Worm (Caenorhabditis elegans): ENCODE data around the gene ZK1128.1.

Gene ZK1128.1

ce11 chrIII:10153003-10153402 lies 38.4 kb upstream of the ZK1128.1 start:
- peak; percentile 48; the same call in 1 of the 2 replicates for TF ChIP-seq K11D2.4 (GFP tag; IDR thresholded peaks at IDR 0.05)
- TF ChIP-seq ceh-27 (GFP tag; optimal IDR thresholded peaks at IDR 0.05), result peak; percentile 2
- 0 out of 2 replicates have a peak, but pooled peaks have one; percentile 7 for TF ChIP-seq let-526 (GFP tag; IDR thresholded peaks at IDR 0.05)
- peak; percentile 34; the same call in 1 of the 2 replicates for TF ChIP-seq hmg-1.2 (GFP tag; IDR thresholded peaks at IDR 0.05)
- no peak for TF ChIP-seq F52B5.7 (tag; optimal IDR thresholded peaks at IDR 0.05)
- TF ChIP-seq rcor-1 (GFP tag; IDR thresholded peaks at IDR 0.05), result 0 out of 2 replicates have a peak, but pooled peaks have one; percentile 8
- TF ChIP-seq lin-35 (GFP tag; optimal IDR thresholded peaks at IDR 0.05), result peak in 1 of 3 experiments; percentile 27
- no peak for TF ChIP-seq F33H1.4 (GFP tag; IDR thresholded peaks at IDR 0.05)
- TF ChIP-seq ceh-91 (GFP tag; IDR thresholded peaks at IDR 0.05), result no peak
- no peak for TF ChIP-seq egl-18 (GFP tag; IDR thresholded peaks at IDR 0.05)
- no peak for TF ChIP-seq snpc-1.3 (tag; optimal IDR thresholded peaks at IDR 0.05; ENCODE audit: insufficient read depth)
- TF ChIP-seq bed-1 (GFP tag; IDR thresholded peaks at IDR 0.05), result no peak
- TF ChIP-seq cebp-1 (GFP tag; IDR thresholded peaks at IDR 0.05), result no peak
- peak; percentile 33 for TF ChIP-seq cebp-1 (tag; optimal IDR thresholded peaks at IDR 0.05)
- TF ChIP-seq gei-17 (GFP tag; optimal IDR thresholded peaks at IDR 0.05), result no peak
- peak; percentile 63; the same call in 1 of the 2 replicates for TF ChIP-seq nfyb-1 (GFP tag; IDR thresholded peaks at IDR 0.05)
- TF ChIP-seq die-1 (tag; optimal IDR thresholded peaks at IDR 0.05), result no peak
- TF ChIP-seq ekl-4 (GFP tag; IDR thresholded peaks at IDR 0.05), result 0 out of 2 replicates have a peak, but pooled peaks have one; percentile 29
- TF ChIP-seq K12H6.12 (tag; optimal IDR thresholded peaks at IDR 0.05), result peak; percentile 49
- TF ChIP-seq F55B11.4 (tag; optimal IDR thresholded peaks at IDR 0.05; ENCODE audit: borderline replicate concordance, insufficient read depth), result no peak

ce11 chrIII:10152495-10152894 lies 37.9 kb upstream of the ZK1128.1 start, which contains the start of gene nac-3:
TSS of gene nac-3 (plus strand) at chrIII:10152795.
- TF ChIP-seq die-1 (tag; optimal IDR thresholded peaks at IDR 0.05), result no peak
- no peak for TF ChIP-seq atf-7 (tag; optimal IDR thresholded peaks at IDR 0.05)
- TF ChIP-seq C06A6.2 (GFP tag; conservative IDR thresholded peaks at IDR 0.05), result no peak
- no peak for TF ChIP-seq sptf-2 (GFP tag; optimal IDR thresholded peaks at IDR 0.05)
- no peak for TF ChIP-seq bed-2 (GFP tag; IDR thresholded peaks at IDR 0.05)
- TF ChIP-seq mcd-1 (GFP tag; IDR thresholded peaks at IDR 0.05), result no peak
- TF ChIP-seq ztf-28 (GFP tag; IDR thresholded peaks at IDR 0.05), result no peak
- TF ChIP-seq F10E7.11 (tag; optimal IDR thresholded peaks at IDR 0.05), result no peak
- no peak for TF ChIP-seq hlh-12 (tag; optimal IDR thresholded peaks at IDR 0.05)
- no peak for TF ChIP-seq B0019.2 (GFP tag; conservative IDR thresholded peaks at IDR 0.05)
- TF ChIP-seq T07F8.4 (tag; optimal IDR thresholded peaks at IDR 0.05), result no peak
- no peak for TF ChIP-seq ceh-79 (tag; optimal IDR thresholded peaks at IDR 0.05)
- TF ChIP-seq dpl-1 (GFP tag; optimal IDR thresholded peaks at IDR 0.05), result no peak
- no peak for TF ChIP-seq cebp-1 (GFP tag; IDR thresholded peaks at IDR 0.05)
- TF ChIP-seq cebp-1 (tag; optimal IDR thresholded peaks at IDR 0.05), result no peak
- TF ChIP-seq zim-3 (tag; optimal IDR thresholded peaks at IDR 0.05), result no peak
- no peak for TF ChIP-seq egrh-3 (GFP tag; IDR thresholded peaks at IDR 0.05)
- TF ChIP-seq F55B11.4 (tag; optimal IDR thresholded peaks at IDR 0.05; ENCODE audit: borderline replicate concordance, insufficient read depth), result no peak
- no peak for TF ChIP-seq F22D6.2 (tag; optimal IDR thresholded peaks at IDR 0.05)
- TF ChIP-seq K11D2.4 (GFP tag; IDR thresholded peaks at IDR 0.05), result no peak
- TF ChIP-seq T26A5.8 (tag; optimal IDR thresholded peaks at IDR 0.05), result no peak

DNA sequence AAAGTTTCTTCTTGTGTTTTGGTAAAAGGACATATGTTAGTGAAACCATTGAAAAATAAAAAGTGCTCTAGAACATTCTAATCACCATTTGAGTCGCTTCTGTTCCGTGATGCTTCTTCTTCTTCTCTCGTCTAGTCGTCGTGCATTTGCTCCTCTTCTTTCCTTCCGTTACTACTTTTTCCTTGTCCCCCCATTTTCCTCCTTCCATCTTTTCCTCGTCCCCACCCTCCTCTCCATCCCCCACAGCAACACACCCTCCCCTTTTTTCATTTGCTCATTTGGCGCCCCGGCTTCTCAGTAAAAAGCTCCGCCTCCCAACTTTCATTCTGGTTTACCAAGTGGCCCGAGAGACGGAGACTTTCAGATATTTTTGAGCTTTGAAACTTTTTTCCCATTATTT lies 37.2 kb upstream of the ZK1128.1 start:
- TF ChIP-seq ztf-3 (GFP tag; optimal IDR thresholded peaks at IDR 0.05) (no peak), F55B11.4 (tag; optimal IDR thresholded peaks at IDR 0.05; ENCODE audit: borderline replicate concordance, insufficient read depth) (no peak), ztf-6 (GFP tag; IDR thresholded peaks at IDR 0.05) (no peak), lsl-1 (GFP tag; optimal IDR thresholded peaks at IDR 0.05) (no peak), chd-7 (tag; optimal IDR thresholded peaks at IDR 0.05) (no peak), ceh-27 (GFP tag; optimal IDR thresholded peaks at IDR 0.05) (no peak), attf-5 (GFP tag; optimal IDR thresholded peaks at IDR 0.05) (peak; percentile 14), nfyb-1 (GFP tag; IDR thresholded peaks at IDR 0.05) (0 out of 2 replicates have a peak, but pooled peaks have one; percentile 23), B0035.1 (tag; optimal IDR thresholded peaks at IDR 0.05) (no peak), tlf-1 (GFP tag; optimal IDR thresholded peaks at IDR 0.05) (no peak), snpc-3.4 (tag; optimal IDR thresholded peaks at IDR 0.05) (no peak), egrh-3 (GFP tag; IDR thresholded peaks at IDR 0.05) (no peak), hmg-20 (GFP tag; IDR thresholded peaks at IDR 0.05) (no peak), rpc-1 (optimal IDR thresholded peaks at IDR 0.05) (no peak), rpc-1 (tag; optimal IDR thresholded peaks at IDR 0.05) (no peak)
